Fruit fly (Drosophila melanogaster): ENCODE data around the gene mthl1.

dm6 chrX:16689966-16690365 is 49.2 kb downstream of the mthl1 start:
- TF ChIP-seq psq (GFP tag; optimal IDR thresholded peaks at IDR 0.05) (no peak), brk (GFP tag; optimal IDR thresholded peaks at IDR 0.05) (no peak), Myc (optimal IDR thresholded peaks at IDR 0.05) (no peak), Dfd (GFP tag; optimal IDR thresholded peaks at IDR 0.05) (no peak), CG32264 (GFP tag; optimal IDR thresholded peaks at IDR 0.05) (no peak), Mio (GFP tag; optimal IDR thresholded peaks at IDR 0.05) (no peak)

Data from whole organism, wandering third instar larva.